Worm (Caenorhabditis elegans) whole organism, young adult: ENCODE measurements around the gene gst-6.

Experiments
- F52B5.7 ChIP-seq: sonication (generic microtip); optimal IDR thresholded peaks from 2 replicates; lab custom pipeline; 2016; ENCODE audit warnings: mild to moderate bottlenecking, missing genetic modification characterization, missing compliant biosample characterization
- Y79H2A.3 ChIP-seq: fragments of 200-800 bp; sonication (Bioruptor generic); conservative IDR thresholded peaks from 2 replicates; pipeline ENCODE4 v1.3.6; 2022; ENCODE audit warnings: missing genetic modification reagents, missing genetic modification characterization, missing compliant biosample characterization
- ZK185.1 ChIP-seq: sonication (generic microtip); optimal IDR thresholded peaks from 2 replicates; lab custom pipeline; 2016; ENCODE audit warnings: mild to moderate bottlenecking, missing genetic modification characterization, missing compliant biosample characterization; ENCODE audit not compliant: poor library complexity, severe bottlenecking
- akir-1 ChIP-seq: fragments of 200-800 bp; sonication (Bioruptor generic); optimal IDR thresholded peaks from 2 replicates; lab custom pipeline; 2018; ENCODE audit warnings: mild to moderate bottlenecking, missing genetic modification characterization, moderate library complexity, missing compliant biosample characterization
- snpc-1.1 ChIP-seq: sonication (generic microtip); optimal IDR thresholded peaks from 2 replicates; lab custom pipeline; 2017; ENCODE audit warnings: missing genetic modification characterization, mild to moderate bottlenecking, missing compliant biosample characterization, antibody characterized with exemption, moderate library complexity, missing genotype, missing genetic modification reagents; ENCODE audit not compliant: insufficient read depth
- snpc-1.3 ChIP-seq: sonication (generic microtip); optimal IDR thresholded peaks from 2 replicates; lab custom pipeline; 2017; ENCODE audit warnings: missing genetic modification characterization, mild to moderate bottlenecking, missing compliant biosample characterization, antibody characterized with exemption, moderate library complexity, missing genotype, missing genetic modification reagents; ENCODE audit not compliant: insufficient read depth
- sptf-2 ChIP-seq: fragments of 200-800 bp; sonication (Bioruptor generic); optimal IDR thresholded peaks from 2 replicates; lab custom pipeline; 2018; ENCODE audit warnings: mild to moderate bottlenecking, missing genetic modification characterization, missing compliant biosample characterization

- TF ChIP-seq F52B5.7 (tag; lab: Kevin White, UChicago) (no peak), snpc-1.3 (tag; lab: Kevin White, UChicago) (no peak), Y79H2A.3 (GFP tag; lab: Robert Waterston, UW) (no peak), snpc-1.1 (tag; lab: Kevin White, UChicago) (no peak), sptf-2 (no peak), akir-1 (GFP tag; lab: Kevin White, UChicago) (no peak), ZK185.1 (tag; lab: Kevin White, UChicago) (no peak)
These were observed 12.9 kb downstream of the gst-6 start, which contains the start of gene msp-33 for ce11 chrII:4892594-4892993.
